Fruit fly (Drosophila melanogaster): ENCODE data around the gene endos.

DNA sequence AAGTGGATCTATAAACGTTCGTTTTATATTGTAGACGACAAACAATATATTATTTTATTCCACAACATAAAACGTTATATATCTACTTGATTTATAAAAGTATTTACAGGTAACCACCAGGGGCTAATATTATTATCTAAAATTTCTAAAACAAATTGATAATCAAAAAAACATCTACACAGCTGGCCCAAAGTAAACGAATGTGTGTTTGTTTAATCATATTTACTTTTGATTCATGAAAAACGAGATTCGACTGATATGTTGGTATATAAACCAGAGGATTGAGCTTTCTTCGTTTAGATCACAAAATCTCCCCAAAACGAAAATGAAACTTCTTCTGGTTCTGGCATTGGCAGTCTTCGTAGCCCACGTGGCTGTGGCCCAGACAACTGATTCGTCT lies 45.2 kb downstream of the endos start, which contains the start of gene CG17362:
- TF ChIP-seq CG8478 (optimal IDR thresholded peaks at IDR 0.05) (no peak), CTCF (optimal IDR thresholded peaks at IDR 0.05) (no peak)
